Fruit fly (Drosophila melanogaster): ENCODE results near the gene CG15531.

DNA sequence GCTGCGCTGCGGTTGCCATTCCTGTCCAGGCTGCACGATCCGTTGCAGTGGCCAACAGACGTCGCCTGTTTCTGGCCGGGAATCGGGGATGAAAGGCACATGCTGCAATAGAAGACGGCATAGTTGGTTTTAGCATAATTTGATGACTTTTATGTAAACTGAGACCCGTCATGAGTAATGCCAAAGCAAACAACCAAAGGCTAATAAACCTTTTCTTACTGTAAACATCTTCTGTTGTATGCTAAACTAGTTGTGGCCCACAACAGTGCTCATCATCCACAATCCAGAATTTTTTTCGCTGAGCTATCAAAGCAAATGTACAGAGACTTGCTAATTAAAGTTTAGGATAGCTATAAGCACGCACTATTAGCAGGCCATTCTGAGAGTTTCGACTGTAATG is 2.8 kb upstream of the CG15531 start:
- TF ChIP-seq h (optimal IDR thresholded peaks at IDR 0.05) (no peak), psq (optimal IDR thresholded peaks at IDR 0.05) (no peak), Myc (optimal IDR thresholded peaks at IDR 0.05) (no peak), ttk (optimal IDR thresholded peaks at IDR 0.05) (no peak)
